Worm (Caenorhabditis elegans) whole organism, early embryonic: ENCODE data around the gene W04E12.7.

ENCODE experiments used
- B0310.2 ChIP-seq: sonication (generic microtip); optimal IDR thresholded peaks from 2 replicates; lab custom pipeline; 2016; ENCODE audit warnings: mild to moderate bottlenecking, missing genetic modification characterization, missing compliant biosample characterization
- F13C5.2 ChIP-seq: sonication (generic microtip); optimal IDR thresholded peaks from 2 replicates; lab custom pipeline; 2017; ENCODE audit warnings: mild to moderate bottlenecking, missing genetic modification characterization, inconsistent platforms, missing compliant biosample characterization
- aly-1 ChIP-seq: sonication (generic microtip); optimal IDR thresholded peaks from 2 replicates; lab custom pipeline; 2016; ENCODE audit warnings: missing genetic modification characterization, missing compliant biosample characterization
- ama-1 ChIP-seq: fragments of 150-350 bp; optimal IDR thresholded peaks from 2 replicates; lab custom pipeline; 2014
- hnd-1 ChIP-seq: sonication (generic microtip); optimal IDR thresholded peaks from 2 replicates; lab custom pipeline; 2016; ENCODE audit warnings: missing genetic modification characterization, missing compliant biosample characterization
- sea-1 ChIP-seq: fragments of 200-800 bp; sonication (Bioruptor generic); conservative IDR thresholded peaks from 2 replicates; pipeline ENCODE4 v1.3.6; 2022; ENCODE audit warnings: missing genetic modification characterization, missing compliant biosample characterization
- tbx-37 ChIP-seq: fragments of 200-800 bp; sonication (Bioruptor generic); conservative IDR thresholded peaks from 2 replicates; pipeline ENCODE4 v1.3.6; 2022; ENCODE audit warnings: missing genetic modification reagents, missing genetic modification characterization, missing compliant biosample characterization
- tra-4 ChIP-seq: sonication (generic microtip); optimal IDR thresholded peaks from 2 replicates; lab custom pipeline; 2017; ENCODE audit warnings: missing genetic modification characterization, missing compliant biosample characterization

DNA sequence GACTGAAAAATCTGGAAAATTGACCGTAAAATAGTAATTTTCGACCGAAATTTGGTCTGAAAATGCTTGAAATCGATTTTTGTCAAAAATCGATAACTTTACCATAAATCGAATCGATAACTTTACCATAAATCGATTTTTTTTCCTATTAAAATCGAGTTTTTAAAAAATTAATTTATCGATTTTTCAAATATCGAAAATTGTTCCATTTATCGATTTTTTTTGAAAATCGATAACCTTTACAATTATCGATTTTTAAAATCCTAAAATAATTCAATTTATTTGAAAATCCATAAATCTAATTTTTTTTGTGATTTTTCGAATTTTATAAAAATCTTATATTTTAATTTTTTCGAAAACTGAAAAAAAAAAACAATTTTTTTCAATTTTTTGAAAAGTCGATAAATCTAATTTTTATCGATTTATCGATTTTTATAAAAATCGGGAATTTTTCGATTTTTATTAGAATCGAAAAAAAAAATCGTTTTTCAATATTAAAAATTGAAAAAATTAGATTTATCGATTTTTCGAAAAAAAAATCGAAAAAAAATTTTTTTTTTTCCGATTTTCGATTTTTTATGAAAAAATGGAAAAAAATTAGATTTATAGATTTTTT is 46.0 kb downstream of the W04E12.7 start:
- TF ChIP-seq sea-1 (GFP tag; lab: Robert Waterston, UW) = no peak
- TF ChIP-seq ama-1 (lab: Kevin White, UChicago) = no peak
- no peak for TF ChIP-seq aly-1 (tag; lab: Kevin White, UChicago)
- TF ChIP-seq tra-4 (tag; lab: Kevin White, UChicago) = no peak
- no peak for TF ChIP-seq B0310.2
- no peak for TF ChIP-seq tbx-37 (GFP tag; lab: Robert Waterston, UW)
- no peak for TF ChIP-seq F13C5.2 (tag; lab: Kevin White, UChicago)
- no peak for TF ChIP-seq hnd-1 (tag; lab: Kevin White, UChicago)
